Worm (Caenorhabditis elegans) whole organism, early embryonic: ENCODE data around the gene Y73C8C.10.

ENCODE experiments used
- B0310.2 ChIP-seq: sonication (generic microtip); optimal IDR thresholded peaks from 2 replicates; lab custom pipeline; 2016; ENCODE audit warnings: mild to moderate bottlenecking, missing genetic modification characterization, missing compliant biosample characterization
- aly-1 ChIP-seq: sonication (generic microtip); optimal IDR thresholded peaks from 2 replicates; lab custom pipeline; 2016; ENCODE audit warnings: missing genetic modification characterization, missing compliant biosample characterization
- ama-1 ChIP-seq: fragments of 150-350 bp; optimal IDR thresholded peaks from 2 replicates; lab custom pipeline; 2014
- ceh-36 ChIP-seq: sonication (generic microtip); optimal IDR thresholded peaks from 2 replicates; lab custom pipeline; 2016; ENCODE audit warnings: missing genetic modification characterization, inconsistent platforms, missing compliant biosample characterization
- ets-7 ChIP-seq: sonication (generic microtip); optimal IDR thresholded peaks from 2 replicates; lab custom pipeline; 2016; ENCODE audit warnings: missing genotype, missing genetic modification characterization, missing compliant biosample characterization
- flt-1 ChIP-seq: fragments of 200-800 bp; sonication (Bioruptor generic); IDR thresholded peaks from 2 replicates; pipeline ENCODE4 v1.3.6; 2022; ENCODE audit warnings: missing genetic modification characterization, missing compliant biosample characterization
- hmg-4 ChIP-seq: fragments of 200-800 bp; sonication (Bioruptor generic); optimal IDR thresholded peaks from 2 replicates; lab custom pipeline; 2018; ENCODE audit warnings: mild to moderate bottlenecking, missing genetic modification characterization, missing compliant biosample characterization
- hnd-1 ChIP-seq: sonication (generic microtip); optimal IDR thresholded peaks from 2 replicates; lab custom pipeline; 2016; ENCODE audit warnings: missing genetic modification characterization, missing compliant biosample characterization
- pes-1 ChIP-seq: fragments of 200-800 bp; sonication (Bioruptor generic); IDR thresholded peaks from 2 replicates; pipeline ENCODE4 v1.3.6; 2022; ENCODE audit warnings: missing genetic modification reagents, missing genetic modification characterization, missing compliant biosample characterization
- scrt-1 ChIP-seq: fragments of 200-800 bp; sonication (Bioruptor generic); IDR thresholded peaks from 2 replicates; pipeline ENCODE4 v1.3.6; 2022; ENCODE audit warnings: missing genetic modification characterization, missing compliant biosample characterization
- sea-1 ChIP-seq: fragments of 200-800 bp; sonication (Bioruptor generic); conservative IDR thresholded peaks from 2 replicates; pipeline ENCODE4 v1.3.6; 2022; ENCODE audit warnings: missing genetic modification characterization, missing compliant biosample characterization
- tbx-11 ChIP-seq: fragments of 200-800 bp; sonication (Bioruptor generic); IDR thresholded peaks from 2 replicates; pipeline ENCODE4 v1.3.6; 2022; ENCODE audit warnings: missing genetic modification characterization, missing compliant biosample characterization
- tbx-37 ChIP-seq: fragments of 200-800 bp; sonication (Bioruptor generic); conservative IDR thresholded peaks from 2 replicates; pipeline ENCODE4 v1.3.6; 2022; ENCODE audit warnings: missing genetic modification reagents, missing genetic modification characterization, missing compliant biosample characterization
- tra-4 ChIP-seq: sonication (generic microtip); optimal IDR thresholded peaks from 2 replicates; lab custom pipeline; 2017; ENCODE audit warnings: missing genetic modification characterization, missing compliant biosample characterization

DNA sequence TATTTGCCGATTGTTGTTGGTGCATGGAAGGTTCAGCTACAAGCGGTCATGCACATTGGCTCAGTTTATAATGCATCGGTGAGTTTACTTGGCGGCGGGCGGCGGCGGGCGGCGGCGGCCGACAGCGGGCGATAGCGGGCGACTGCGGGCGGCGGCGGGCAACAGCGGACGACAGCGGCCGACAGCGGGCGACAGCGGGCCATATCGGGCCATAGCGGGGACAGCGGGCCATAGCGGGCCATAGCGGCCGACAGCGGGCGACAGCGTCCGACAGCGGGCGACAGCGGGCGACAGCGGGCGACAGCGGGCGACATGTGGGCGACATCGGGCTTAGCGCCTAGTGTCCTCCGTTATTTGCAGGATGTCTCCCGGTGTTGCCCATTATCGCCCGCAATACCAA is 4.5 kb upstream of the Y73C8C.10 start:
- no peak for TF ChIP-seq ama-1
- no peak for TF ChIP-seq ceh-36 (tag; lab: Kevin White, UChicago)
- TF ChIP-seq flt-1: no peak
- no peak for TF ChIP-seq B0310.2 (tag; lab: Kevin White, UChicago)
- no peak for TF ChIP-seq hmg-4
- no peak for TF ChIP-seq hnd-1 (tag; lab: Kevin White, UChicago)
- no peak for TF ChIP-seq tra-4
- no peak for TF ChIP-seq scrt-1 (GFP tag; lab: Robert Waterston, UW)
- TF ChIP-seq sea-1 (GFP tag; lab: Robert Waterston, UW): no peak
- TF ChIP-seq pes-1 (GFP tag; lab: Robert Waterston, UW): 0 out of 2 replicates have a peak, but pooled peaks have one; percentile 30
- no peak for TF ChIP-seq ets-7 (tag; lab: Kevin White, UChicago)
- no peak for TF ChIP-seq tbx-37 (GFP tag; lab: Robert Waterston, UW)
- TF ChIP-seq tbx-11 (GFP tag; lab: Robert Waterston, UW): no peak
- TF ChIP-seq aly-1 (tag; lab: Kevin White, UChicago): no peak
